Worm (Caenorhabditis elegans) whole organism, L2 larva: Measurements from ENCODE around the gene kcnl-3.

ENCODE experiments used
- R02D3.7 ChIP-seq: fragments of 150-350 bp; optimal IDR thresholded peaks from 2 replicates; lab custom pipeline; 2014; ENCODE audit warnings: missing biosample characterization, missing genetic modification characterization
- ZK546.5 ChIP-seq: sonication (generic microtip); optimal IDR thresholded peaks from 2 replicates; lab custom pipeline; 2017; ENCODE audit warnings: missing biosample characterization, missing genetic modification characterization
- aly-2 ChIP-seq: fragments of 150-350 bp; optimal IDR thresholded peaks from 2 replicates; lab custom pipeline; 2014; ENCODE audit warnings: missing biosample characterization, missing genetic modification characterization
- nhr-11 ChIP-seq: fragments of 150-350 bp; optimal IDR thresholded peaks from 2 replicates; lab custom pipeline; 2014; ENCODE audit warnings: missing biosample characterization, missing genetic modification characterization
- nhr-21 ChIP-seq: fragments of 150-350 bp; optimal IDR thresholded peaks from 2 replicates; lab custom pipeline; 2014; ENCODE audit warnings: missing biosample characterization, missing genetic modification characterization
- nhr-237 ChIP-seq: fragments of 150-350 bp; optimal IDR thresholded peaks from 2 replicates; lab custom pipeline; 2014; ENCODE audit warnings: missing biosample characterization, missing genetic modification characterization
- ztf-11 ChIP-seq: sonication (generic microtip); optimal IDR thresholded peaks from 2 replicates; lab custom pipeline; 2017; ENCODE audit warnings: missing biosample characterization, missing genetic modification characterization
- ztf-4 ChIP-seq: fragments of 150-350 bp; optimal IDR thresholded peaks from 2 replicates; lab custom pipeline; 2014; ENCODE audit warnings: missing biosample characterization, missing genetic modification characterization

ce11 chrX:5406345-5406744 is 19.7 kb downstream of the kcnl-3 start, which contains the start of gene C03F11.4:
- TF ChIP-seq nhr-11 (tag; lab: Kevin White, UChicago) (no peak), ztf-11 (tag; lab: Kevin White, UChicago) (no peak), nhr-21 (no peak), nhr-237 (tag; lab: Kevin White, UChicago) (no peak), aly-2 (tag; lab: Kevin White, UChicago) (no peak), ztf-4 (tag; lab: Kevin White, UChicago) (no peak), ZK546.5 (no peak), R02D3.7 (no peak)
